Fruit fly (Drosophila melanogaster): ENCODE data around the gene MsrA.

DNA sequence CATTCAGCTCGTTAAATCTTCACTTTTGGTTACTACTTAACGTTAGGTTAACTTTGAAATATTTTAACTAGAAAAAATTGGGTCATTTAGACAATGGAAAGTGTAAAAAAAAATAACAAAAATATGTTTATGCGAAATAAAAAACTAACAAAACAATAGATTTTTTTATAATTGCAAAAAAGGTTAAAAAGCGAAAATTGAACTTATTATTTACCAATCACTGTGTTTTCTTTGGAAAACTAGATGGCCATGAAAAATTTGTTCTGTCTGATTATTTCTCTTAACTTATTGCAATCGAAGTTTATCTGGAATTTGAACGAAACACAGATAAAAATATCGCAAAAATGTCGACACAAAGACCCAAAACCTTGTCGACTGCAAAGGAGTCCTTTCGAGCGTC lies 12.9 kb upstream of the MsrA start, which contains the start of gene CG7276:
- TF ChIP-seq h (optimal IDR thresholded peaks at IDR 0.05) = no peak
- no peak for TF ChIP-seq ttk (optimal IDR thresholded peaks at IDR 0.05)
- no peak for TF ChIP-seq psq (optimal IDR thresholded peaks at IDR 0.05)
- TF ChIP-seq Sin3A (optimal IDR thresholded peaks at IDR 0.05) = no peak
- no peak for TF ChIP-seq Myc (optimal IDR thresholded peaks at IDR 0.05)
- no peak for TF ChIP-seq insv (optimal IDR thresholded peaks at IDR 0.05)
